Fruit fly (Drosophila melanogaster): Measurements from ENCODE around the gene CG45012.
A peak's percentile ranks its signal among the peaks of the same experiment; 100 is the strongest.

CG45012 gene

dm6 chr2L:11792265-11792664, 42.1 kb upstream of the CG45012 start, which contains the start of gene Tsp33B:
Gene Tsp33B, minus strand, starts transcription at chr2L:11792365.
- TF ChIP-seq CG8319 (GFP tag; optimal IDR thresholded peaks at IDR 0.05) (no peak), Eip78C (GFP tag) (no peak), CG7368 (GFP tag; optimal IDR thresholded peaks at IDR 0.05) (no peak), cyc (GFP tag; optimal IDR thresholded peaks at IDR 0.05) (no peak), vri (GFP tag; optimal IDR thresholded peaks at IDR 0.05) (no peak), salr (GFP tag; optimal IDR thresholded peaks at IDR 0.05) (no peak), CG11902 (GFP tag; optimal IDR thresholded peaks at IDR 0.05) (no peak), Hr4 (GFP tag; optimal IDR thresholded peaks at IDR 0.05) (no peak), acj6 (GFP tag; optimal IDR thresholded peaks at IDR 0.05) (no peak), eg (GFP tag; IDR thresholded peaks at IDR 0.05) (no peak), CG6854 (GFP tag; optimal IDR thresholded peaks at IDR 0.05) (no peak), Eip93F (GFP tag; optimal IDR thresholded peaks at IDR 0.05) (no peak), CG9139 (GFP tag; optimal IDR thresholded peaks at IDR 0.05) (no peak), CG11762 (GFP tag; optimal IDR thresholded peaks at IDR 0.05; ENCODE audit: insufficient read depth) (no peak), CG15336 (GFP tag; IDR thresholded peaks at IDR 0.05) (no peak)

DNA sequence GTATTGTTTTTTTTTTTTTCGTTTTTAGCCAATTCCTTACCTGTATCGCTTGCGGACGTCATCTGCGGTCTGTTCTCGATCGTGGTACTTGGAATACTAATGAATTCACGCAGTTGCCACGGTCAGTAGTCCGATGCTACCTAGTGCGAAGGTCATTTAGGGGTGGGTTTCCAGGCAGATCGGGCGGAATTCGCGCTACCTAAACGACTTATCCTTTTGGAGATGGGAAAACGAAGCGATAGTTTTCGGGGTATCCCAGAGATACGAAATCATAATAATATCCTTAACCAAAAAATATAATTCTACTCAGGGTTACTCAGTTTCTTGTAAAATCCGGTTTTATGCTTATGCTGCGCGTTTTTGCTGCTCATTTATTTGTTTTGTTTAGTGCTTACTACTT, 40.4 kb upstream of the CG45012 start, which contains the start of gene CG14937:
Gene CG14937 (minus strand): TSS at position 101 of the 400 bp plus-strand sequence.
- no peak for TF ChIP-seq CG16779 (tag; optimal IDR thresholded peaks at IDR 0.05)
- TF ChIP-seq Ets21C (GFP tag; optimal IDR thresholded peaks at IDR 0.05) = no peak
- TF ChIP-seq eg (GFP tag; IDR thresholded peaks at IDR 0.05) = no peak
- TF ChIP-seq CG3919 (GFP tag; optimal IDR thresholded peaks at IDR 0.05) = no peak
- no peak for TF ChIP-seq Sox14 (GFP tag; optimal IDR thresholded peaks at IDR 0.05)
- no peak for TF ChIP-seq achi (GFP tag; optimal IDR thresholded peaks at IDR 0.05)
- TF ChIP-seq Blimp-1 (GFP tag; optimal IDR thresholded peaks at IDR 0.05) = no peak
- TF ChIP-seq fkh (GFP tag; optimal IDR thresholded peaks at IDR 0.05) = no peak
- TF ChIP-seq CG31627 (GFP tag; optimal IDR thresholded peaks at IDR 0.05) = no peak

DNA sequence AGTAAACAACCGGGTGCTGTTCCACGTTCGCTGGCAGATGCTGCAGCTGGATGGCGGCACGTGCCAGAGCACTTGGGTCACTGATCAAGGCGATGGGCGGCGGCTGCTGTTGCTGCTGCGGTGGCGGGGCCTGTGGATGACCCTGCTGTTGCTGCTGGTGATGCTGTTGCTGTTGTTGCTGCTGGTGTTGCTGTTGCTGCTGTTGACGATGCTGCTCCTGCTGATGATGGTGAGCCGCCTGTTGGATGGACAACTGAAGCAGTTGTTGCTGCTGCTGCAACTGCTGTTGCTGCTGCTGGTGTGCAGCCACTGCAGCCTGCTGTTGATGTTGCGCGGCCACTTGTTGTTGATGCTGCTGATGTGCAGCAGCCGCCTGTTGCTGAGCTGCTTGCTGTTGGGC, 37.3 kb upstream of the CG45012 start:
- no peak for TF ChIP-seq CG6792 (GFP tag; optimal IDR thresholded peaks at IDR 0.05)

- TF ChIP-seq ss (GFP tag; optimal IDR thresholded peaks at IDR 0.05) (peak; percentile 30 to 75), Lpt (GFP tag; optimal IDR thresholded peaks at IDR 0.05) (peak; percentile 26), CG6854 (GFP tag; optimal IDR thresholded peaks at IDR 0.05) (no peak), CG34406 (GFP tag; optimal IDR thresholded peaks at IDR 0.05) (no peak), Eip78C (GFP tag) (peak; percentile 73), dsx (GFP tag; optimal IDR thresholded peaks at IDR 0.05; ENCODE audit: poor library complexity, severe bottlenecking) (peak; percentile 32), fd85E (GFP tag; optimal IDR thresholded peaks at IDR 0.05) (no peak), CG11902 (GFP tag; optimal IDR thresholded peaks at IDR 0.05) (no peak), CG8119 (GFP tag; IDR thresholded peaks at IDR 0.05) (no peak), CG1621 (tag; optimal IDR thresholded peaks at IDR 0.05) (no peak), CG15336 (GFP tag; IDR thresholded peaks at IDR 0.05) (0 out of 2 replicates have a peak, but pooled peaks have one; percentile 15), Blimp-1 (GFP tag; optimal IDR thresholded peaks at IDR 0.05) (no peak), fd59A (GFP tag; optimal IDR thresholded peaks at IDR 0.05) (no peak), Ets96B (tag; optimal IDR thresholded peaks at IDR 0.05) (no peak), salr (GFP tag; optimal IDR thresholded peaks at IDR 0.05) (no peak), spab (GFP tag; optimal IDR thresholded peaks at IDR 0.05) (no peak), Gug (GFP tag; IDR thresholded peaks at IDR 0.05) (no peak), CG3919 (GFP tag; optimal IDR thresholded peaks at IDR 0.05) (peak; percentile 24), CG9139 (GFP tag; optimal IDR thresholded peaks at IDR 0.05) (peak; percentile 6), cyc (GFP tag; optimal IDR thresholded peaks at IDR 0.05) (no peak), svp (GFP tag) (no peak), CG3032 (tag; optimal IDR thresholded peaks at IDR 0.05) (no peak), Sox14 (GFP tag; optimal IDR thresholded peaks at IDR 0.05) (peak; percentile 15), vri (GFP tag; optimal IDR thresholded peaks at IDR 0.05) (no peak), eg (GFP tag; IDR thresholded peaks at IDR 0.05) (peak; percentile 23; the same call in 1 of the 3 replicates), CG32006 (GFP tag; optimal IDR thresholded peaks at IDR 0.05) (peak; percentile 12)
Measured at dm6 chr2L:11804228-11805044, 30.0 kb upstream of the CG45012 start.
